Fruit fly (Drosophila melanogaster) whole organism, embryonic: ENCODE measurements around the gene CG6055.

Experiments
- Adf1 ChIP-seq: fragments of 200-800 bp; sonication (Bioruptor generic); IDR thresholded peaks from 2 replicates; pipeline ENCODE4 v1.3.6; 2022; ENCODE audit warnings: missing biosample characterization, missing genetic modification characterization
- CG10274 ChIP-seq: fragments of 200-800 bp; sonication (Bioruptor generic); optimal IDR thresholded peaks from 3 replicates; lab custom pipeline; 2017; ENCODE audit warnings: missing biosample characterization, mild to moderate bottlenecking, missing genetic modification characterization
- CG10462 ChIP-seq: fragments of 200-800 bp; sonication (Bioruptor generic); optimal IDR thresholded peaks from 2 replicates; lab custom pipeline; 2016; ENCODE audit warnings: missing biosample characterization, missing genetic modification characterization
- CG10565 ChIP-seq: fragments of 200-800 bp; sonication (Bioruptor generic); optimal IDR thresholded peaks from 3 replicates; lab custom pipeline; 2016; ENCODE audit warnings: missing biosample characterization, mild to moderate bottlenecking, missing genetic modification characterization
- CG11398 ChIP-seq: fragments of 200-800 bp; sonication (Bioruptor generic); optimal IDR thresholded peaks from 2 replicates; lab custom pipeline; 2016; ENCODE audit warnings: missing biosample characterization, missing genetic modification characterization
- CG12219 ChIP-seq: fragments of 200-800 bp; sonication (Bioruptor generic); optimal IDR thresholded peaks from 3 replicates; lab custom pipeline; 2018; ENCODE audit warnings: missing biosample characterization, mild to moderate bottlenecking, missing genetic modification characterization
- CG12236 ChIP-seq: fragments of 200-800 bp; sonication (Bioruptor generic); optimal IDR thresholded peaks from 2 replicates; lab custom pipeline; 2016; ENCODE audit warnings: missing biosample characterization, missing genetic modification characterization
- CG13424 ChIP-seq: fragments of 200-800 bp; sonication (Bioruptor generic); optimal IDR thresholded peaks from 2 replicates; lab custom pipeline; 2019; ENCODE audit warnings: missing biosample characterization, mild to moderate bottlenecking, missing genetic modification characterization, moderate library complexity
- CG14050 ChIP-seq: fragments of 200-800 bp; sonication (Bioruptor generic); IDR thresholded peaks from 3 replicates; pipeline ENCODE4 v1.3.6; 2022; ENCODE audit warnings: missing biosample characterization, missing genetic modification characterization
- CG1603 ChIP-seq: fragments of 200-800 bp; sonication (Bioruptor generic); optimal IDR thresholded peaks from 2 replicates; lab custom pipeline; 2019; ENCODE audit warnings: missing biosample characterization, mild to moderate bottlenecking, missing genetic modification characterization, moderate library complexity
- CG2678 ChIP-seq: fragments of 200-800 bp; sonication (Bioruptor generic); optimal IDR thresholded peaks from 3 replicates; lab custom pipeline; 2019; ENCODE audit warnings: missing biosample characterization, mild to moderate bottlenecking, missing genetic modification characterization, moderate library complexity
- CG2712 ChIP-seq: fragments of 200-800 bp; optimal IDR thresholded peaks from 3 replicates; lab custom pipeline; 2019; ENCODE audit warnings: missing biosample characterization, mild to moderate bottlenecking, missing genetic modification characterization, moderate library complexity
- CG33557 ChIP-seq: fragments of 200-800 bp; sonication (Bioruptor generic); optimal IDR thresholded peaks from 2 replicates; lab custom pipeline; 2019; ENCODE audit warnings: missing biosample characterization, mild to moderate bottlenecking, missing genetic modification characterization, moderate library complexity
- CG34224 ChIP-seq: fragments of 200-800 bp; sonication (Bioruptor generic); IDR thresholded peaks from 3 replicates; pipeline ENCODE4 v1.3.6; 2022; ENCODE audit warnings: missing biosample characterization, missing genetic modification characterization; ENCODE audit not compliant: partially characterized antibody
- CG5245 ChIP-seq: fragments of 200-800 bp; sonication (Bioruptor generic); optimal IDR thresholded peaks from 3 replicates; lab custom pipeline; 2016; ENCODE audit warnings: missing biosample characterization, missing genetic modification characterization
- CG6791 ChIP-seq: fragments of 200-800 bp; sonication (Bioruptor generic); IDR thresholded peaks from 3 replicates; pipeline ENCODE4 v1.3.6; 2022; ENCODE audit warnings: missing biosample characterization, missing genetic modification characterization; ENCODE audit not compliant: partially characterized antibody
- CG6854 ChIP-seq: fragments of 200-800 bp; sonication (Bioruptor generic); optimal IDR thresholded peaks from 3 replicates; lab custom pipeline; 2017; ENCODE audit warnings: missing biosample characterization, mild to moderate bottlenecking, missing genetic modification characterization
- CG7745 ChIP-seq: fragments of 200-800 bp; sonication (Bioruptor generic); optimal IDR thresholded peaks from 2 replicates; lab custom pipeline; 2018; ENCODE audit warnings: missing biosample characterization, mild to moderate bottlenecking, missing genetic modification characterization, moderate library complexity
- CG9797 ChIP-seq: fragments of 200-800 bp; sonication (Bioruptor generic); optimal IDR thresholded peaks from 3 replicates; lab custom pipeline; 2018; ENCODE audit warnings: missing biosample characterization, mild to moderate bottlenecking, missing genetic modification characterization
- CG9876 ChIP-seq: fragments of 200-800 bp; sonication (Bioruptor generic); optimal IDR thresholded peaks from 2 replicates; lab custom pipeline; 2016; ENCODE audit warnings: missing biosample characterization, missing genetic modification characterization
- Gsc ChIP-seq: fragments of 200-800 bp; sonication (Bioruptor generic); IDR thresholded peaks from 2 replicates; pipeline ENCODE4 v1.3.6; 2022; ENCODE audit warnings: missing biosample characterization, missing genetic modification characterization
- H15 ChIP-seq: fragments of 200-800 bp; sonication (Bioruptor generic); IDR thresholded peaks from 3 replicates; pipeline ENCODE4 v1.3.6; 2022; ENCODE audit warnings: missing biosample characterization, missing genetic modification characterization
- Hsf ChIP-seq: fragments of 200-800 bp; sonication (Bioruptor generic); optimal IDR thresholded peaks from 3 replicates; lab custom pipeline; 2016; ENCODE audit warnings: missing biosample characterization, missing genetic modification characterization
- Jarid2 ChIP-seq: fragments of 200-800 bp; sonication (Bioruptor generic); optimal IDR thresholded peaks from 3 replicates; lab custom pipeline; 2017; ENCODE audit warnings: mild to moderate bottlenecking, missing biosample characterization, missing genetic modification reagents, missing genetic modification characterization
- Mes4 ChIP-seq: fragments of 200-800 bp; sonication (Bioruptor generic); optimal IDR thresholded peaks from 2 replicates; lab custom pipeline; 2016; ENCODE audit warnings: missing biosample characterization, missing genetic modification characterization
- Sox100B ChIP-seq: fragments of 200-800 bp; sonication (Bioruptor generic); optimal IDR thresholded peaks from 3 replicates; lab custom pipeline; 2018; ENCODE audit warnings: missing biosample characterization, mild to moderate bottlenecking, missing genetic modification characterization
- ac ChIP-seq: fragments of 200-800 bp; sonication (Bioruptor generic); optimal IDR thresholded peaks from 3 replicates; lab custom pipeline; 2017; ENCODE audit warnings: missing biosample characterization, mild to moderate bottlenecking, missing genetic modification characterization
- al ChIP-seq: fragments of 200-800 bp; sonication (Bioruptor generic); IDR thresholded peaks from 2 replicates; pipeline ENCODE4 v1.3.6; 2022; ENCODE audit warnings: missing biosample characterization, missing genetic modification characterization
- az2 ChIP-seq: fragments of 200-800 bp; sonication (Bioruptor generic); optimal IDR thresholded peaks from 3 replicates; lab custom pipeline; 2016; ENCODE audit warnings: missing biosample characterization, missing genetic modification characterization
- cad ChIP-seq: fragments of >200 bp; optimal IDR thresholded peaks from 2 replicates; lab custom pipeline; 2017; ENCODE audit warnings: missing biosample characterization, missing genetic modification characterization
- da ChIP-seq: fragments of 200-800 bp; sonication (Bioruptor generic); optimal IDR thresholded peaks from 2 replicates; lab custom pipeline; 2016; ENCODE audit warnings: missing biosample characterization, missing genetic modification characterization
- ems ChIP-seq: fragments of 200-800 bp; sonication (Bioruptor generic); optimal IDR thresholded peaks from 3 replicates; lab custom pipeline; 2016; ENCODE audit warnings: missing biosample characterization, missing genetic modification characterization
- exex ChIP-seq: fragments of 200-800 bp; sonication (Bioruptor generic); optimal IDR thresholded peaks from 4 replicates; lab custom pipeline; 2018; ENCODE audit warnings: missing biosample characterization, mild to moderate bottlenecking, missing genetic modification characterization, moderate library complexity
- fd64A ChIP-seq: fragments of 200-800 bp; sonication (Bioruptor generic); optimal IDR thresholded peaks from 3 replicates; lab custom pipeline; 2018; ENCODE audit warnings: missing biosample characterization, mild to moderate bottlenecking, missing genetic modification characterization
- ftz-f1 ChIP-seq: fragments of 200-800 bp; sonication (Bioruptor generic); optimal IDR thresholded peaks from 2 replicates; lab custom pipeline; 2016; ENCODE audit warnings: missing biosample characterization, missing genetic modification characterization
- her ChIP-seq: fragments of 200-800 bp; sonication (Bioruptor generic); optimal IDR thresholded peaks from 2 replicates; lab custom pipeline; 2016; ENCODE audit warnings: missing biosample characterization, missing genetic modification characterization
- jumu ChIP-seq: fragments of 200-800 bp; sonication (Bioruptor generic); optimal IDR thresholded peaks from 3 replicates; lab custom pipeline; 2016; ENCODE audit warnings: missing biosample characterization, missing genetic modification characterization
- klu ChIP-seq: fragments of 200-800 bp; sonication (Bioruptor generic); IDR thresholded peaks from 2 replicates; pipeline ENCODE4 v1.3.6; 2022; ENCODE audit warnings: missing biosample characterization, missing genetic modification characterization
- lilli ChIP-seq: fragments of 200-800 bp; sonication (Bioruptor generic); optimal IDR thresholded peaks from 3 replicates; lab custom pipeline; 2016; ENCODE audit warnings: missing biosample characterization, missing genetic modification characterization
- mam ChIP-seq: fragments of 200-800 bp; sonication (Bioruptor generic); optimal IDR thresholded peaks from 3 replicates; lab custom pipeline; 2016; ENCODE audit warnings: missing biosample characterization, missing genetic modification characterization
- nerfin-2 ChIP-seq: fragments of 200-800 bp; sonication (Bioruptor generic); IDR thresholded peaks from 2 replicates; pipeline ENCODE4 v1.3.6; 2022; ENCODE audit warnings: missing biosample characterization, missing genetic modification characterization; ENCODE audit not compliant: partially characterized antibody
- odd ChIP-seq: fragments of 200-800 bp; sonication (Bioruptor generic); optimal IDR thresholded peaks from 2 replicates; lab custom pipeline; 2017; ENCODE audit warnings: missing biosample characterization, mild to moderate bottlenecking, missing genetic modification characterization
- pb ChIP-seq: fragments of 200-800 bp; sonication (Bioruptor generic); optimal IDR thresholded peaks from 3 replicates; lab custom pipeline; 2016; ENCODE audit warnings: missing biosample characterization, missing genetic modification characterization
- pho ChIP-seq: fragments of 200-800 bp; sonication (Bioruptor generic); optimal IDR thresholded peaks from 2 replicates; lab custom pipeline; 2016; ENCODE audit warnings: missing biosample characterization, missing genetic modification characterization
- slbo ChIP-seq: fragments of 200-800 bp; sonication (Bioruptor generic); IDR thresholded peaks from 2 replicates; pipeline ENCODE4 v1.3.6; 2022; ENCODE audit warnings: missing biosample characterization, missing genetic modification characterization
- sug ChIP-seq: fragments of 200-800 bp; optimal IDR thresholded peaks from 2 replicates; lab custom pipeline; 2019; ENCODE audit warnings: missing biosample characterization, mild to moderate bottlenecking, missing genetic modification characterization, moderate library complexity
- toy ChIP-seq: fragments of 200-800 bp; sonication (Bioruptor generic); IDR thresholded peaks from 2 replicates; pipeline ENCODE4 v1.3.6; 2022; ENCODE audit warnings: missing biosample characterization, missing genetic modification characterization
- vnd ChIP-seq: fragments of 200-800 bp; sonication (Bioruptor generic); IDR thresholded peaks from 3 replicates; pipeline ENCODE4 v1.3.6; 2022; ENCODE audit warnings: missing biosample characterization, missing genetic modification characterization; ENCODE audit not compliant: partially characterized antibody
- wor ChIP-seq: fragments of 200-800 bp; sonication (Bioruptor generic); IDR thresholded peaks from 2 replicates; pipeline ENCODE4 v1.3.6; 2022; ENCODE audit warnings: missing biosample characterization, missing genetic modification characterization
- zf30C ChIP-seq: fragments of 200-800 bp; sonication (Bioruptor generic); optimal IDR thresholded peaks from 3 replicates; lab custom pipeline; 2018; ENCODE audit warnings: missing biosample characterization, mild to moderate bottlenecking, missing genetic modification characterization

Gene CG6055

dm6 chr2L:7424907-7425689, 41.2 kb upstream of the CG6055 start (continued):
- TF ChIP-seq lilli = peak; percentile 91
- no peak for TF ChIP-seq exex (tag; lab: Kevin White, UChicago)
- TF ChIP-seq ems (GFP tag; lab: Kevin White, UChicago) = no peak
- no peak for TF ChIP-seq Gsc (GFP tag; lab: Robert Waterston, UW)
- TF ChIP-seq sug = peak; percentile 42
- TF ChIP-seq CG2712 (tag; lab: Kevin White, UChicago) = peak; percentile 30
- peak; percentile 52 for TF ChIP-seq CG9876 (GFP tag; lab: Kevin White, UChicago)
- peak; percentile 50 for TF ChIP-seq ftz-f1 (GFP tag; lab: Kevin White, UChicago)
- no peak for TF ChIP-seq Mes4
- TF ChIP-seq ac (GFP tag; lab: Kevin White, UChicago) = no peak
- peak; percentile 90 for TF ChIP-seq mam (GFP tag; lab: Kevin White, UChicago)
- 0 out of 3 replicates have a peak, but pooled peaks have one; percentile 20 for TF ChIP-seq H15
- peak; percentile 84 for TF ChIP-seq al
- TF ChIP-seq jumu (GFP tag; lab: Kevin White, UChicago) = peak; percentile 42
- peak; percentile 19 for TF ChIP-seq CG1603 (tag; lab: Kevin White, UChicago)
- peak; percentile 95 for TF ChIP-seq slbo
- TF ChIP-seq Sox100B (GFP tag; lab: Kevin White, UChicago) = no peak
- peak; percentile 26 for TF ChIP-seq CG13424
- TF ChIP-seq pb = peak; percentile 55
- no peak for TF ChIP-seq CG10462 (GFP tag; lab: Kevin White, UChicago)
- TF ChIP-seq CG34224 (GFP tag; lab: Robert Waterston, UW) = 0 out of 3 replicates have a peak, but pooled peaks have one; percentile 29
- peak; percentile 74; the same call in 1 of the 2 replicates for TF ChIP-seq toy
- TF ChIP-seq cad (GFP tag; lab: Kevin White, UChicago) = no peak
- TF ChIP-seq CG10565 (GFP tag; lab: Kevin White, UChicago) = no peak
- no peak for TF ChIP-seq CG5245 (GFP tag; lab: Kevin White, UChicago)
- no peak for TF ChIP-seq CG11398 (GFP tag; lab: Kevin White, UChicago)
- TF ChIP-seq her = peak; percentile 76
- TF ChIP-seq zf30C (GFP tag; lab: Kevin White, UChicago) = no peak
- no peak for TF ChIP-seq vnd (GFP tag; lab: Robert Waterston, UW)
- no peak for TF ChIP-seq odd
- TF ChIP-seq CG6854 (GFP tag; lab: Kevin White, UChicago) = no peak
- TF ChIP-seq pho (GFP tag; lab: Kevin White, UChicago) = peak; percentile 87
- peak; percentile 68 for TF ChIP-seq Hsf (GFP tag; lab: Kevin White, UChicago)
- no peak for TF ChIP-seq CG9797 (GFP tag; lab: Kevin White, UChicago)
- TF ChIP-seq CG33557 = no peak
- no peak for TF ChIP-seq CG10274
- TF ChIP-seq CG6791 (GFP tag; lab: Robert Waterston, UW) = no peak
- TF ChIP-seq az2 = peak; percentile 32
- no peak for TF ChIP-seq Jarid2 (GFP tag; lab: Kevin White, UChicago)
- peak; percentile 21; the same call in 1 of the 3 replicates for TF ChIP-seq CG14050 (GFP tag; lab: Robert Waterston, UW)
- no peak for TF ChIP-seq CG7745 (tag; lab: Kevin White, UChicago)
- TF ChIP-seq da (GFP tag; lab: Kevin White, UChicago) = no peak
- no peak for TF ChIP-seq CG12236 (GFP tag; lab: Kevin White, UChicago)
- peak; percentile 63 for TF ChIP-seq Adf1
- no peak for TF ChIP-seq CG12219
- TF ChIP-seq klu (GFP tag; lab: Robert Waterston, UW) = peak; percentile 50
- peak; percentile 68 for TF ChIP-seq CG2678 (tag; lab: Kevin White, UChicago)
- no peak for TF ChIP-seq wor (GFP tag; lab: Robert Waterston, UW)
- no peak for TF ChIP-seq fd64A (GFP tag; lab: Kevin White, UChicago)
- no peak for TF ChIP-seq nerfin-2 (GFP tag; lab: Robert Waterston, UW)
